Fruit fly (Drosophila melanogaster) whole organism, embryonic: ENCODE results near the gene Mst89B.
A peak's percentile ranks its signal among the peaks of the same experiment; 100 is the strongest.

ENCODE experiments used
- Ada2b ChIP-seq: fragments of 200-800 bp; sonication (Bioruptor generic); IDR thresholded peaks from 2 replicates; pipeline ENCODE4 v1.3.6; 2022; ENCODE audit warnings: missing biosample characterization, missing genetic modification characterization
- Atf-2 ChIP-seq: fragments of 200-800 bp; sonication (Bioruptor generic); optimal IDR thresholded peaks from 2 replicates; lab custom pipeline; 2016; ENCODE audit warnings: missing biosample characterization, missing genetic modification characterization
- Bdp1 ChIP-seq: fragments of 200-800 bp; sonication (Bioruptor generic); optimal IDR thresholded peaks from 3 replicates; lab custom pipeline; 2016; ENCODE audit warnings: missing biosample characterization, missing genetic modification characterization
- CG10565 ChIP-seq: fragments of 200-800 bp; sonication (Bioruptor generic); optimal IDR thresholded peaks from 3 replicates; lab custom pipeline; 2016; ENCODE audit warnings: missing biosample characterization, mild to moderate bottlenecking, missing genetic modification characterization
- CG12104 ChIP-seq: fragments of 200-800 bp; sonication (Bioruptor generic); optimal IDR thresholded peaks from 3 replicates; lab custom pipeline; 2016; ENCODE audit warnings: missing biosample characterization, missing genetic modification characterization
- CG12236 ChIP-seq: fragments of 200-800 bp; sonication (Bioruptor generic); optimal IDR thresholded peaks from 2 replicates; lab custom pipeline; 2016; ENCODE audit warnings: missing biosample characterization, missing genetic modification characterization
- CG1233 ChIP-seq: fragments of 200-800 bp; sonication (Bioruptor generic); optimal IDR thresholded peaks from 4 replicates; lab custom pipeline; 2018; ENCODE audit warnings: missing biosample characterization, mild to moderate bottlenecking, missing genetic modification characterization
- CG12769 ChIP-seq: fragments of 200-800 bp; sonication (Bioruptor generic); optimal IDR thresholded peaks from 2 replicates; lab custom pipeline; 2019; ENCODE audit warnings: missing biosample characterization, mild to moderate bottlenecking, missing genetic modification characterization, moderate library complexity
- CG15011 ChIP-seq: fragments of 200-800 bp; sonication (Bioruptor generic); optimal IDR thresholded peaks from 3 replicates; lab custom pipeline; 2018; ENCODE audit warnings: missing biosample characterization, mild to moderate bottlenecking, missing genetic modification characterization
- CG15073 ChIP-seq: fragments of 200-800 bp; sonication (Bioruptor generic); optimal IDR thresholded peaks from 2 replicates; lab custom pipeline; 2016; ENCODE audit warnings: missing biosample characterization, missing genetic modification characterization
- CG17829 ChIP-seq: fragments of 200-800 bp; optimal IDR thresholded peaks from 2 replicates; lab custom pipeline; 2019; ENCODE audit warnings: missing biosample characterization, mild to moderate bottlenecking, missing genetic modification characterization, moderate library complexity
- CG30403 ChIP-seq: fragments of 200-800 bp; sonication (Bioruptor generic); optimal IDR thresholded peaks from 3 replicates; lab custom pipeline; 2016; ENCODE audit warnings: missing biosample characterization, missing genetic modification characterization
- CG30431 ChIP-seq: fragments of 200-800 bp; sonication (Bioruptor generic); optimal IDR thresholded peaks from 2 replicates; lab custom pipeline; 2017; ENCODE audit warnings: missing biosample characterization, missing genetic modification characterization
- CG3995 ChIP-seq: fragments of 200-800 bp; sonication (Bioruptor generic); optimal IDR thresholded peaks from 3 replicates; lab custom pipeline; 2016; ENCODE audit warnings: missing biosample characterization, missing genetic modification characterization
- CG5180 ChIP-seq: fragments of 200-800 bp; sonication (Bioruptor generic); optimal IDR thresholded peaks from 3 replicates; lab custom pipeline; 2017; ENCODE audit warnings: missing biosample characterization, missing genetic modification characterization, mild to moderate bottlenecking, moderate library complexity, missing genetic modification reagents
- CG6765 ChIP-seq: fragments of 200-800 bp; sonication (Bioruptor generic); optimal IDR thresholded peaks from 3 replicates; lab custom pipeline; 2017; ENCODE audit warnings: missing biosample characterization, mild to moderate bottlenecking, missing genetic modification characterization
- CG7357 ChIP-seq: fragments of 200-800 bp; sonication (Bioruptor generic); IDR thresholded peaks from 3 replicates; pipeline ENCODE4 v1.3.6; 2022; ENCODE audit warnings: missing biosample characterization, missing genetic modification characterization
- CkIIα-i1 ChIP-seq: fragments of 200-800 bp; sonication (Bioruptor generic); IDR thresholded peaks from 2 replicates; pipeline ENCODE4 v1.3.6; 2022; ENCODE audit warnings: missing biosample characterization, missing genetic modification characterization
- Dip2 ChIP-seq: fragments of 200-800 bp; sonication (Bioruptor generic); IDR thresholded peaks from 2 replicates; pipeline ENCODE4 v1.3.6; 2022; ENCODE audit warnings: missing biosample characterization, missing genetic modification characterization
- Dp ChIP-seq: fragments of 200-800 bp; sonication (Bioruptor generic); optimal IDR thresholded peaks from 2 replicates; lab custom pipeline; 2018; ENCODE audit warnings: missing biosample characterization, mild to moderate bottlenecking, missing genetic modification characterization, moderate library complexity
- Ets97D ChIP-seq: fragments of 200-800 bp; sonication (Bioruptor generic); optimal IDR thresholded peaks from 3 replicates; lab custom pipeline; 2016; ENCODE audit warnings: missing biosample characterization, missing genetic modification characterization
- HLH3B ChIP-seq: fragments of 200-800 bp; sonication (Bioruptor generic); IDR thresholded peaks from 2 replicates; pipeline ENCODE4 v1.3.6; 2022; ENCODE audit warnings: missing biosample characterization, missing genetic modification characterization
- MBD-R2 ChIP-seq: fragments of 200-800 bp; sonication (Bioruptor generic); IDR thresholded peaks from 2 replicates; pipeline ENCODE4 v1.3.6; 2022; ENCODE audit warnings: missing biosample characterization, missing genetic modification characterization
- Optix ChIP-seq: fragments of 200-800 bp; sonication (Bioruptor generic); IDR thresholded peaks from 3 replicates; pipeline ENCODE4 v1.3.6; 2022; ENCODE audit warnings: missing biosample characterization, missing genetic modification characterization
- Ptx1 ChIP-seq: fragments of 200-800 bp; sonication (Bioruptor generic); IDR thresholded peaks from 2 replicates; pipeline ENCODE4 v1.3.6; 2022; ENCODE audit warnings: missing biosample characterization, missing genetic modification characterization
- Sry-δ ChIP-seq: fragments of 200-800 bp; sonication (Bioruptor generic); optimal IDR thresholded peaks from 2 replicates; lab custom pipeline; 2016; ENCODE audit warnings: missing biosample characterization, missing genetic modification characterization
- Vsx1 ChIP-seq: fragments of 200-800 bp; sonication (Bioruptor generic); optimal IDR thresholded peaks from 2 replicates; lab custom pipeline; 2017; ENCODE audit warnings: missing biosample characterization, mild to moderate bottlenecking, missing genetic modification characterization, missing genetic modification reagents
- aop ChIP-seq: fragments of 200-800 bp; sonication (Bioruptor generic); IDR thresholded peaks from 2 replicates; pipeline ENCODE4 v1.3.6; 2022; ENCODE audit warnings: missing biosample characterization, missing genetic modification characterization
- btn ChIP-seq: fragments of 200-800 bp; sonication (Bioruptor generic); optimal IDR thresholded peaks from 2 replicates; lab custom pipeline; 2016; ENCODE audit warnings: missing biosample characterization, missing genetic modification characterization
- crol ChIP-seq: fragments of 200-800 bp; sonication (Bioruptor generic); IDR thresholded peaks from 2 replicates; pipeline ENCODE4 v1.3.6; 2022; ENCODE audit warnings: missing biosample characterization, missing genetic modification characterization
- dan ChIP-seq: fragments of 200-800 bp; sonication (Bioruptor generic); IDR thresholded peaks from 2 replicates; pipeline ENCODE4 v1.3.6; 2022; ENCODE audit warnings: missing biosample characterization, missing genetic modification characterization
- esg ChIP-seq: fragments of 200-800 bp; sonication (Bioruptor generic); conservative IDR thresholded peaks from 2 replicates; pipeline ENCODE4 v1.3.6; 2022; ENCODE audit warnings: missing biosample characterization, missing genetic modification characterization
- ewg ChIP-seq: fragments of 200-800 bp; sonication (Bioruptor generic); optimal IDR thresholded peaks from 3 replicates; lab custom pipeline; 2017; ENCODE audit warnings: mild to moderate bottlenecking, missing biosample characterization, missing genetic modification reagents, missing genetic modification characterization
- gfzf ChIP-seq: fragments of 200-800 bp; sonication (Bioruptor generic); optimal IDR thresholded peaks from 2 replicates; lab custom pipeline; 2016; ENCODE audit warnings: missing biosample characterization, mild to moderate bottlenecking, missing genetic modification characterization, moderate library complexity
- her ChIP-seq: fragments of 200-800 bp; sonication (Bioruptor generic); optimal IDR thresholded peaks from 2 replicates; lab custom pipeline; 2016; ENCODE audit warnings: missing biosample characterization, missing genetic modification characterization
- insv ChIP-seq, 2 experiments: fragments of 200-800 bp; sonication (Bioruptor generic); optimal IDR thresholded peaks; 3 replicates each; lab custom pipeline; 2016 to 2018; ENCODE audit warnings: missing biosample characterization in 2 of 2, missing genetic modification characterization in 2 of 2
- knrl ChIP-seq: fragments of 200-800 bp; sonication (Bioruptor generic); IDR thresholded peaks from 3 replicates; pipeline ENCODE4 v1.3.6; 2022; ENCODE audit warnings: missing biosample characterization, missing genetic modification characterization; ENCODE audit not compliant: partially characterized antibody
- lab ChIP-seq: fragments of 200-800 bp; sonication (Bioruptor generic); optimal IDR thresholded peaks from 3 replicates; lab custom pipeline; 2017; ENCODE audit warnings: missing biosample characterization, missing genetic modification characterization, mild to moderate bottlenecking, moderate library complexity, missing genetic modification reagents
- lov ChIP-seq, 2 experiments: fragments of 200-800 bp in 1 of 2; fragments of >200 bp in 1 of 2; sonication (Bioruptor generic) in 1 of 2; IDR thresholded peaks in 1 of 2; optimal IDR thresholded peaks in 1 of 2; 2 replicates in 1 of 2; 3 replicates in 1 of 2; pipeline versions ENCODE4 v1.3.6 to Lab custom; 2017 to 2022; ENCODE audit warnings: missing biosample characterization in 1 of 2, missing genetic modification characterization in 1 of 2
- maf-S ChIP-seq: fragments of 200-800 bp; sonication (Bioruptor generic); optimal IDR thresholded peaks from 2 replicates; lab custom pipeline; 2016; ENCODE audit warnings: missing biosample characterization, missing genetic modification characterization
- nerfin-1 ChIP-seq: fragments of 200-800 bp; sonication (Bioruptor generic); optimal IDR thresholded peaks from 3 replicates; lab custom pipeline; 2019; ENCODE audit warnings: missing biosample characterization, mild to moderate bottlenecking, missing genetic modification characterization, moderate library complexity
- odd ChIP-seq: fragments of 200-800 bp; sonication (Bioruptor generic); optimal IDR thresholded peaks from 2 replicates; lab custom pipeline; 2017; ENCODE audit warnings: missing biosample characterization, mild to moderate bottlenecking, missing genetic modification characterization
- onecut ChIP-seq: fragments of 200-800 bp; sonication (Bioruptor generic); IDR thresholded peaks from 2 replicates; pipeline ENCODE4 v1.3.6; 2022; ENCODE audit warnings: missing biosample characterization, missing genetic modification characterization
- pnt ChIP-seq: fragments of 200-800 bp; sonication (Bioruptor generic); optimal IDR thresholded peaks from 3 replicates; lab custom pipeline; 2016; ENCODE audit warnings: missing biosample characterization, missing genetic modification characterization
- slou ChIP-seq: fragments of 200-800 bp; sonication (Bioruptor generic); optimal IDR thresholded peaks from 3 replicates; lab custom pipeline; 2016; ENCODE audit warnings: missing biosample characterization, missing genetic modification characterization
- so ChIP-seq: fragments of 200-800 bp; sonication (Bioruptor generic); IDR thresholded peaks from 3 replicates; pipeline ENCODE4 v1.3.6; 2022; ENCODE audit warnings: missing biosample characterization, missing genetic modification characterization
- usp ChIP-seq: fragments of >200 bp; optimal IDR thresholded peaks from 2 replicates; lab custom pipeline; 2017; ENCODE audit warnings: missing biosample characterization, missing genetic modification characterization
- vfl ChIP-seq: fragments of 200-800 bp; sonication (Bioruptor generic); optimal IDR thresholded peaks from 2 replicates; lab custom pipeline; 2016; ENCODE audit warnings: missing biosample characterization, missing genetic modification characterization
- zen ChIP-seq: fragments of 200-800 bp; sonication (Bioruptor generic); optimal IDR thresholded peaks from 3 replicates; lab custom pipeline; 2018; ENCODE audit warnings: missing biosample characterization, mild to moderate bottlenecking, missing genetic modification characterization, moderate library complexity
- zen2 ChIP-seq: fragments of 200-800 bp; sonication (Bioruptor generic); IDR thresholded peaks from 3 replicates; pipeline ENCODE4 v1.3.6; 2022; ENCODE audit warnings: missing biosample characterization, missing genetic modification characterization; ENCODE audit not compliant: partially characterized antibody

Mst89B gene

dm6 chr3R:16241102-16241779 is 25.6 kb upstream of the Mst89B start (continued):
- TF ChIP-seq lov (optimal IDR thresholded peaks at IDR 0.05; lab: Kevin White, UChicago) (no peak), lov (GFP tag; IDR thresholded peaks at IDR 0.05; lab: Robert Waterston, UW) (no peak), CG12236 (GFP tag; lab: Kevin White, UChicago) (no peak), CG15073 (GFP tag; lab: Kevin White, UChicago) (no peak), CG30431 (GFP tag; lab: Kevin White, UChicago) (no peak), vfl (GFP tag; lab: Kevin White, UChicago) (no peak), CG6765 (no peak), Atf-2 (GFP tag; lab: Kevin White, UChicago) (no peak), zen (no peak), CG30403 (GFP tag; lab: Kevin White, UChicago) (no peak), Ptx1 (GFP tag; lab: Robert Waterston, UW) (no peak), usp (GFP tag; lab: Kevin White, UChicago) (no peak), Bdp1 (no peak), CG12104 (GFP tag; lab: Kevin White, UChicago) (no peak), ewg (GFP tag; lab: Kevin White, UChicago) (no peak), Sry-δ (GFP tag; lab: Kevin White, UChicago) (peak; percentile 8), btn (GFP tag; lab: Kevin White, UChicago) (no peak), nerfin-1 (tag; lab: Kevin White, UChicago) (no peak), dan (no peak), crol (no peak), esg (GFP tag; lab: Robert Waterston, UW) (no peak), zen2 (GFP tag; lab: Robert Waterston, UW) (no peak), HLH3B (GFP tag; lab: Robert Waterston, UW) (no peak), CG10565 (GFP tag; lab: Kevin White, UChicago) (no peak), CG15011 (no peak), Dip2 (no peak), CG7357 (GFP tag; lab: Robert Waterston, UW) (0 out of 3 replicates have a peak, but pooled peaks have one; percentile 16), Vsx1 (no peak), gfzf (GFP tag; lab: Kevin White, UChicago) (peak; percentile 3), CG17829 (tag; lab: Kevin White, UChicago) (peak; percentile 47), CkIIα-i1 (GFP tag; lab: Robert Waterston, UW) (no peak), knrl (GFP tag; lab: Robert Waterston, UW) (no peak), CG3995 (peak; percentile 32), odd (GFP tag; lab: Kevin White, UChicago) (no peak), CG1233 (GFP tag; lab: Kevin White, UChicago) (peak; percentile 17), lab (GFP tag; lab: Kevin White, UChicago) (peak; percentile 81), insv (GFP tag; optimal IDR thresholded peaks at IDR 0.05; lab: Kevin White, UChicago) (peak in 1 of 2 experiments; percentile 40), Ada2b (GFP tag; lab: Robert Waterston, UW) (no peak), onecut (no peak; the same call in 1 of the 2 replicates), slou (GFP tag; lab: Kevin White, UChicago) (no peak), her (GFP tag; lab: Kevin White, UChicago) (peak; percentile 31), Optix (GFP tag; lab: Robert Waterston, UW) (no peak), pnt (no peak), Dp (GFP tag; lab: Kevin White, UChicago) (no peak), aop (GFP tag; lab: Robert Waterston, UW) (no peak), maf-S (GFP tag; lab: Kevin White, UChicago) (peak; percentile 43), CG12769 (tag; lab: Kevin White, UChicago) (peak; percentile 90), Ets97D (GFP tag; lab: Kevin White, UChicago) (no peak), CG5180 (peak; percentile 95), so (GFP tag; lab: Robert Waterston, UW) (no peak), MBD-R2 (GFP tag; lab: Robert Waterston, UW) (no peak)
